Fruit fly (Drosophila melanogaster) whole organism, wandering third instar larva: ENCODE measurements around the gene nan.

Experiments used
- Abd-B ChIP-seq: fragments of >200 bp; optimal IDR thresholded peaks from 2 replicates; lab custom pipeline; 2017; ENCODE audit warnings: missing biosample characterization, missing genetic modification characterization
- Dfd ChIP-seq: fragments of >200 bp; optimal IDR thresholded peaks from 2 replicates; lab custom pipeline; 2017; ENCODE audit warnings: missing biosample characterization, missing genetic modification characterization
- HLH106 ChIP-seq: fragments of 200-800 bp; optimal IDR thresholded peaks from 3 replicates; lab custom pipeline; 2019; ENCODE audit warnings: missing biosample characterization, mild to moderate bottlenecking, missing genetic modification characterization, moderate library complexity
- Hnf4 ChIP-seq: fragments of 200-800 bp; sonication (Bioruptor generic); optimal IDR thresholded peaks from 2 replicates; lab custom pipeline; 2016; ENCODE audit warnings: missing biosample characterization, mild to moderate bottlenecking, missing genetic modification characterization
- Hr78 ChIP-seq: fragments of >200 bp; optimal IDR thresholded peaks from 2 replicates; lab custom pipeline; 2017; ENCODE audit warnings: missing biosample characterization, missing genetic modification characterization
- Myc ChIP-seq: fragments of >200 bp; optimal IDR thresholded peaks from 2 replicates; lab custom pipeline; 2017
- N ChIP-seq: fragments of >200 bp; optimal IDR thresholded peaks from 2 replicates; lab custom pipeline; 2018; ENCODE audit warnings: missing biosample characterization, missing external identifiers, missing genetic modification characterization
- OdsH ChIP-seq: fragments of 200-800 bp; sonication (Bioruptor generic); optimal IDR thresholded peaks from 2 replicates; lab custom pipeline; 2016; ENCODE audit warnings: missing biosample characterization, mild to moderate bottlenecking, missing genetic modification characterization
- Rel ChIP-seq, 2 experiments: fragments of 200-800 bp; sonication (Bioruptor generic) in 1 of 2; optimal IDR thresholded peaks; 2 replicates in 1 of 2; 3 replicates in 1 of 2; lab custom pipeline; 2016 to 2019; ENCODE audit warnings: mild to moderate bottlenecking in 2 of 2, missing biosample characterization in 2 of 2, missing genetic modification characterization in 2 of 2, moderate library complexity in 1 of 2
- Sp1 ChIP-seq: fragments of 200-800 bp; sonication (Bioruptor generic); optimal IDR thresholded peaks from 3 replicates; lab custom pipeline; 2019; ENCODE audit warnings: missing biosample characterization, mild to moderate bottlenecking, missing genetic modification characterization, moderate library complexity
- Vsx2 ChIP-seq: fragments of 200-300, 225-300 bp; sonication (Bioruptor generic); optimal IDR thresholded peaks from 2 replicates; lab custom pipeline; 2018; ENCODE audit warnings: missing biosample characterization, missing genetic modification characterization; ENCODE audit not compliant: partially characterized antibody
- br ChIP-seq: fragments of 200-800 bp; sonication (Bioruptor generic); optimal IDR thresholded peaks from 2 replicates; lab custom pipeline; 2016; ENCODE audit warnings: missing biosample characterization, missing genetic modification characterization
- brk ChIP-seq: fragments of 200-800 bp; sonication (Bioruptor generic); optimal IDR thresholded peaks from 2 replicates; lab custom pipeline; 2016; ENCODE audit warnings: missing biosample characterization, mild to moderate bottlenecking, missing genetic modification characterization
- dl ChIP-seq, 2 experiments: fragments of 175-275, 200-275 bp in 1 of 2; fragments of 200-275 bp in 1 of 2; sonication (Bioruptor generic); optimal IDR thresholded peaks; lab custom pipeline; 2018; ENCODE audit warnings: mild to moderate bottlenecking in 2 of 2, missing biosample characterization in 2 of 2, missing genetic modification characterization in 2 of 2, moderate library complexity in 2 of 2; ENCODE audit not compliant: partially characterized antibody in 2 of 2, insufficient read depth in 1 of 2
- dmrt93B ChIP-seq: fragments of 200-800 bp; sonication (Bioruptor generic); optimal IDR thresholded peaks from 2 replicates; lab custom pipeline; 2018; ENCODE audit warnings: missing biosample characterization, mild to moderate bottlenecking, missing genetic modification characterization
- dsf ChIP-seq: sonication (Bioruptor generic); optimal IDR thresholded peaks from 2 replicates; lab custom pipeline; 2016; ENCODE audit warnings: missing biosample characterization, missing genetic modification characterization, borderline replicate concordance
- ey ChIP-seq: fragments of 200-800 bp; sonication (Bioruptor generic); optimal IDR thresholded peaks from 2 replicates; lab custom pipeline; 2016; ENCODE audit warnings: missing biosample characterization, missing genetic modification characterization
- foxo ChIP-seq, 2 experiments: fragments of 200-800 bp; sonication (Bioruptor generic); optimal IDR thresholded peaks; 2 replicates in 1 of 2; 3 replicates in 1 of 2; lab custom pipeline; 2016 to 2017; ENCODE audit warnings: missing biosample characterization in 2 of 2, missing genetic modification characterization in 2 of 2
- fru ChIP-seq: fragments of 200-800 bp; sonication (Bioruptor generic); optimal IDR thresholded peaks from 3 replicates; lab custom pipeline; 2016; ENCODE audit warnings: missing biosample characterization, mild to moderate bottlenecking, missing genetic modification characterization
- h ChIP-seq: fragments of 200-800 bp; sonication (Bioruptor generic); optimal IDR thresholded peaks from 3 replicates; lab custom pipeline; 2016; ENCODE audit warnings: missing biosample characterization, mild to moderate bottlenecking, missing genetic modification characterization
- jim ChIP-seq: fragments of 175-275, 200-325 bp; sonication (Bioruptor generic); optimal IDR thresholded peaks from 2 replicates; lab custom pipeline; 2016; ENCODE audit warnings: missing biosample characterization, mild to moderate bottlenecking, missing genetic modification characterization
- pan ChIP-seq: fragments of >200 bp; optimal IDR thresholded peaks from 2 replicates; lab custom pipeline; 2017
- psq ChIP-seq: fragments of 200-800 bp; sonication (Bioruptor generic); optimal IDR thresholded peaks from 3 replicates; lab custom pipeline; 2017; ENCODE audit warnings: missing biosample characterization, mild to moderate bottlenecking, missing genetic modification characterization, moderate library complexity
- sage ChIP-seq: fragments of 200-800 bp; sonication (Bioruptor generic); optimal IDR thresholded peaks from 2 replicates; lab custom pipeline; 2016; ENCODE audit warnings: missing biosample characterization, mild to moderate bottlenecking, missing genetic modification characterization
- sv ChIP-seq: fragments of 200-800 bp; sonication (Bioruptor generic); optimal IDR thresholded peaks from 3 replicates; lab custom pipeline; 2016; ENCODE audit warnings: missing biosample characterization, missing genetic modification characterization
- tai ChIP-seq: sonication (Bioruptor generic); optimal IDR thresholded peaks from 2 replicates; lab custom pipeline; 2016; ENCODE audit warnings: missing biosample characterization, missing genetic modification characterization
- woc ChIP-seq: sonication (Bioruptor generic); optimal IDR thresholded peaks from 2 replicates; lab custom pipeline; 2016; ENCODE audit warnings: missing biosample characterization, mild to moderate bottlenecking, missing genetic modification characterization

The nan gene

dm6 chr3L:14151447-14151846 lies 38.0 kb downstream of the nan start:
- TF ChIP-seq N (GFP tag; lab: Kevin White, UChicago) (no peak), Vsx2 (GFP tag; lab: Kevin White, UChicago) (no peak), sage (GFP tag; lab: Kevin White, UChicago) (no peak), foxo (GFP tag; optimal IDR thresholded peaks at IDR 0.05; lab: Kevin White, UChicago) (no peak), dl (GFP tag; optimal IDR thresholded peaks at IDR 0.05; lab: Kevin White, UChicago; ENCODE audit: insufficient read depth in 1 of 2, partially characterized antibody in 2 of 2) (no peak), tai (GFP tag; lab: Kevin White, UChicago) (no peak), jim (GFP tag; lab: Kevin White, UChicago) (no peak), Hnf4 (GFP tag; lab: Kevin White, UChicago) (no peak), Myc (lab: Kevin White, UChicago) (no peak), Hr78 (no peak), ey (GFP tag; lab: Kevin White, UChicago) (no peak), br (GFP tag; lab: Kevin White, UChicago) (no peak)

- TF ChIP-seq brk (GFP tag; lab: Kevin White, UChicago) (no peak), psq (GFP tag; lab: Kevin White, UChicago) (peak; percentile 26)
Measured at dm6 chr3L:14150141-14150556, 39.3 kb downstream of the nan start.

dm6 chr3L:14146386-14146785 lies 43.1 kb downstream of the nan start:
- TF ChIP-seq sv (GFP tag; lab: Kevin White, UChicago) (no peak), foxo (GFP tag; optimal IDR thresholded peaks at IDR 0.05; lab: Kevin White, UChicago) (peak in 1 of 2 experiments; percentile 29), h (peak; percentile 53), Dfd (no peak), HLH106 (peak; percentile 19), Rel (GFP tag; optimal IDR thresholded peaks at IDR 0.05; lab: Kevin White, UChicago) (no peak), Rel (tag; optimal IDR thresholded peaks at IDR 0.05; lab: Kevin White, UChicago) (no peak), fru (GFP tag; lab: Kevin White, UChicago) (peak; percentile 35), woc (GFP tag; lab: Kevin White, UChicago) (peak; percentile 7), pan (lab: Kevin White, UChicago) (no peak)
- TF ChIP-seq, all 38 proteins: peak for 5

dm6 chr3L:14145666-14146314 lies 43.7 kb downstream of the nan start:
- TF ChIP-seq ey (GFP tag; lab: Kevin White, UChicago) (no peak), psq (GFP tag; lab: Kevin White, UChicago) (peak; percentile 21), jim (GFP tag; lab: Kevin White, UChicago) (no peak), sage (GFP tag; lab: Kevin White, UChicago) (no peak), Vsx2 (GFP tag; lab: Kevin White, UChicago) (no peak), fru (GFP tag; lab: Kevin White, UChicago) (peak; percentile 1), OdsH (peak; percentile 32), dmrt93B (no peak), HLH106 (peak; percentile 28), Sp1 (GFP tag; lab: Kevin White, UChicago) (peak; percentile 16), br (GFP tag; lab: Kevin White, UChicago) (no peak), Hr78 (no peak), N (GFP tag; lab: Kevin White, UChicago) (no peak), Rel (GFP tag; optimal IDR thresholded peaks at IDR 0.05; lab: Kevin White, UChicago) (no peak), Rel (tag; optimal IDR thresholded peaks at IDR 0.05; lab: Kevin White, UChicago) (no peak), Myc (lab: Kevin White, UChicago) (no peak), Abd-B (no peak), dsf (GFP tag; lab: Kevin White, UChicago) (no peak), dl (GFP tag; optimal IDR thresholded peaks at IDR 0.05; lab: Kevin White, UChicago; ENCODE audit: insufficient read depth in 1 of 2, partially characterized antibody in 2 of 2) (no peak), foxo (GFP tag; optimal IDR thresholded peaks at IDR 0.05; lab: Kevin White, UChicago) (peak in 1 of 2 experiments; percentile 25), h (no peak)
